Worm (Caenorhabditis elegans) whole organism, early embryonic: ENCODE data around the gene F49E10.2.

Experiments
- B0310.2 ChIP-seq: sonication (generic microtip); optimal IDR thresholded peaks from 2 replicates; lab custom pipeline; 2016; ENCODE audit warnings: mild to moderate bottlenecking, missing genetic modification characterization, missing compliant biosample characterization
- aly-1 ChIP-seq: sonication (generic microtip); optimal IDR thresholded peaks from 2 replicates; lab custom pipeline; 2016; ENCODE audit warnings: missing genetic modification characterization, missing compliant biosample characterization
- ama-1 ChIP-seq: fragments of 150-350 bp; optimal IDR thresholded peaks from 2 replicates; lab custom pipeline; 2014
- pes-1 ChIP-seq: fragments of 200-800 bp; sonication (Bioruptor generic); IDR thresholded peaks from 2 replicates; pipeline ENCODE4 v1.3.6; 2022; ENCODE audit warnings: missing genetic modification reagents, missing genetic modification characterization, missing compliant biosample characterization
- scrt-1 ChIP-seq: fragments of 200-800 bp; sonication (Bioruptor generic); IDR thresholded peaks from 2 replicates; pipeline ENCODE4 v1.3.6; 2022; ENCODE audit warnings: missing genetic modification characterization, missing compliant biosample characterization
- sea-1 ChIP-seq: fragments of 200-800 bp; sonication (Bioruptor generic); conservative IDR thresholded peaks from 2 replicates; pipeline ENCODE4 v1.3.6; 2022; ENCODE audit warnings: missing genetic modification characterization, missing compliant biosample characterization
- tbx-11 ChIP-seq: fragments of 200-800 bp; sonication (Bioruptor generic); IDR thresholded peaks from 2 replicates; pipeline ENCODE4 v1.3.6; 2022; ENCODE audit warnings: missing genetic modification characterization, missing compliant biosample characterization
- tra-4 ChIP-seq: sonication (generic microtip); optimal IDR thresholded peaks from 2 replicates; lab custom pipeline; 2017; ENCODE audit warnings: missing genetic modification characterization, missing compliant biosample characterization

F49E10.2 gene

ce11 chrX:5943908-5944307, 53.7 kb downstream of the F49E10.2 start:
- TF ChIP-seq pes-1 (no peak), scrt-1 (no peak), sea-1 (no peak), tra-4 (tag; lab: Kevin White, UChicago) (no peak), ama-1 (lab: Kevin White, UChicago) (no peak), tbx-11 (GFP tag; lab: Robert Waterston, UW) (no peak), aly-1 (tag; lab: Kevin White, UChicago) (no peak), B0310.2 (no peak)
